Fruit fly (Drosophila melanogaster): ENCODE data around the gene CG33783.

CG33783 gene

dm6 chr3R:10093252-10094030, 26.9 kb downstream of the CG33783 start (continued):
- TF ChIP-seq CG13287 (GFP tag; IDR thresholded peaks at IDR 0.05; ENCODE audit: partially characterized antibody), result peak; percentile 44
- no peak for TF ChIP-seq CG5245 (GFP tag; optimal IDR thresholded peaks at IDR 0.05)
- TF ChIP-seq Lhr (GFP tag; optimal IDR thresholded peaks at IDR 0.05), result no peak
- TF ChIP-seq CG2202 (tag; optimal IDR thresholded peaks at IDR 0.05), result no peak
- TF ChIP-seq CG2875 (GFP tag; optimal IDR thresholded peaks at IDR 0.05), result no peak
- TF ChIP-seq twi (tag; optimal IDR thresholded peaks at IDR 0.05), result no peak
- TF ChIP-seq CG32772 (GFP tag; IDR thresholded peaks at IDR 0.05), result no peak
- no peak for TF ChIP-seq Abd-B (GFP tag; optimal IDR thresholded peaks at IDR 0.05)
- TF ChIP-seq al (GFP tag; IDR thresholded peaks at IDR 0.05), result no peak
- peak; percentile 14; the same call in 1 of the 2 replicates for TF ChIP-seq CG10321 (GFP tag; IDR thresholded peaks at IDR 0.05)
- no peak for TF ChIP-seq salm (tag; optimal IDR thresholded peaks at IDR 0.05)
- peak; percentile 8 for TF ChIP-seq CG6854 (GFP tag; optimal IDR thresholded peaks at IDR 0.05)
- no peak for TF ChIP-seq lmd (GFP tag; IDR thresholded peaks at IDR 0.05)
- no peak for TF ChIP-seq CG11504 (tag; optimal IDR thresholded peaks at IDR 0.05)
- TF ChIP-seq zen (tag; optimal IDR thresholded peaks at IDR 0.05), result no peak
- TF ChIP-seq CG3838 (GFP tag; optimal IDR thresholded peaks at IDR 0.05), result no peak
- peak; percentile 56 for TF ChIP-seq CG34376 (GFP tag; optimal IDR thresholded peaks at IDR 0.05)
- peak; percentile 31; the same call in 1 of the 2 replicates for TF ChIP-seq chm (GFP tag; IDR thresholded peaks at IDR 0.05)
- TF ChIP-seq HLH54F (GFP tag; optimal IDR thresholded peaks at IDR 0.05), result no peak
- TF ChIP-seq az2 (GFP tag; optimal IDR thresholded peaks at IDR 0.05), result no peak
- TF ChIP-seq pan (optimal IDR thresholded peaks at IDR 0.05), result no peak
- peak in 1 of 2 experiments; percentile 14 for TF ChIP-seq pan (GFP tag; optimal IDR thresholded peaks at IDR 0.05 in 1 of 2, IDR thresholded peaks at IDR 0.05 in 1 of 2)
- TF ChIP-seq Nf-YB (GFP tag; optimal IDR thresholded peaks at IDR 0.05), result no peak
- TF ChIP-seq caup (GFP tag; optimal IDR thresholded peaks at IDR 0.05; ENCODE audit: severe bottlenecking), result no peak
- no peak; the same call in 2 of the 3 replicates for TF ChIP-seq CG34422 (GFP tag; IDR thresholded peaks at IDR 0.05)
- peak; percentile 3 for TF ChIP-seq exex (tag; optimal IDR thresholded peaks at IDR 0.05)
- TF ChIP-seq tna (GFP tag; IDR thresholded peaks at IDR 0.05; ENCODE audit: partially characterized antibody), result no peak
- no peak for TF ChIP-seq sc (optimal IDR thresholded peaks at IDR 0.05)
- no peak for TF ChIP-seq sc (GFP tag; optimal IDR thresholded peaks at IDR 0.05)
- TF ChIP-seq CG18262 (tag; optimal IDR thresholded peaks at IDR 0.05), result no peak
- TF ChIP-seq CG10543 (GFP tag; optimal IDR thresholded peaks at IDR 0.05), result no peak
- TF ChIP-seq kah (GFP tag; optimal IDR thresholded peaks at IDR 0.05), result no peak
- no peak for TF ChIP-seq Chrac-16 (GFP tag; optimal IDR thresholded peaks at IDR 0.05)
- no peak for TF ChIP-seq B-H2 (GFP tag; optimal IDR thresholded peaks at IDR 0.05)
- TF ChIP-seq TFAM (GFP tag; optimal IDR thresholded peaks at IDR 0.05), result no peak
- TF ChIP-seq Nf-YA (GFP tag; IDR thresholded peaks at IDR 0.05), result no peak
- no peak for TF ChIP-seq z (GFP tag; IDR thresholded peaks at IDR 0.05)
- TF ChIP-seq Eip74EF (GFP tag; optimal IDR thresholded peaks at IDR 0.05), result no peak
- TF ChIP-seq CG15479 (GFP tag; optimal IDR thresholded peaks at IDR 0.05), result no peak
- no peak for TF ChIP-seq CoRest (tag; optimal IDR thresholded peaks at IDR 0.05)
- no peak for TF ChIP-seq Elba2 (GFP tag; optimal IDR thresholded peaks at IDR 0.05)
- TF ChIP-seq mam (GFP tag; optimal IDR thresholded peaks at IDR 0.05), result no peak
- TF ChIP-seq CG17829 (tag; optimal IDR thresholded peaks at IDR 0.05), result no peak
- TF ChIP-seq CG2712 (tag; optimal IDR thresholded peaks at IDR 0.05), result no peak
- TF ChIP-seq CG13424 (tag; optimal IDR thresholded peaks at IDR 0.05), result no peak
- no peak for TF ChIP-seq Awh (GFP tag; IDR thresholded peaks at IDR 0.05)
- no peak for TF ChIP-seq CG8290 (GFP tag; optimal IDR thresholded peaks at IDR 0.05)
- peak in 1 of 2 experiments; percentile 14 for TF ChIP-seq CG8290 (tag; optimal IDR thresholded peaks at IDR 0.05)
- TF ChIP-seq Pdp1 (GFP tag; optimal IDR thresholded peaks at IDR 0.05), result peak in 1 of 2 experiments; percentile 92
- TF ChIP-seq toy (GFP tag; IDR thresholded peaks at IDR 0.05), result no peak
